Fruit fly (Drosophila melanogaster) Kc167 (cell line): ENCODE results near the gene ng4.

ENCODE experiments used
- h ChIP-seq: fragments of >200 bp; optimal IDR thresholded peaks from 3 replicates; lab custom pipeline; 2018; ENCODE audit warnings: missing external identifiers
- psq ChIP-seq: fragments of >200 bp; optimal IDR thresholded peaks from 2 replicates; lab custom pipeline; 2017; ENCODE audit warnings: missing external identifiers

dm6 chrX:3205887-3206794 lies 37.9 kb downstream of the ng4 start:
- no peak for TF ChIP-seq psq (lab: Kevin White, UChicago)
- TF ChIP-seq h: no peak
